Worm (Caenorhabditis elegans) whole organism, mixed stage, embryonic: ENCODE results near the gene pros-1.

Experiments used
- M03D4.4 ChIP-seq: sonication (generic microtip); optimal IDR thresholded peaks from 2 replicates; lab custom pipeline; 2017; ENCODE audit warnings: mild to moderate bottlenecking, missing genetic modification characterization, missing compliant biosample characterization
- bed-3 ChIP-seq: fragments of 200-800 bp; sonication (Bioruptor generic); optimal IDR thresholded peaks from 3 replicates; lab custom pipeline; 2018; ENCODE audit warnings: mild to moderate bottlenecking, missing genetic modification characterization, moderate library complexity, missing compliant biosample characterization
- blmp-1 ChIP-seq: fragments of 150-350 bp; optimal IDR thresholded peaks from 2 replicates; lab custom pipeline; 2014; ENCODE audit warnings: missing biosample characterization, missing genetic modification characterization
- ceh-39 ChIP-seq: fragments of 150-350 bp; optimal IDR thresholded peaks from 2 replicates; lab custom pipeline; 2014; ENCODE audit warnings: missing biosample characterization, missing genetic modification characterization
- ceh-43 ChIP-seq: fragments of 200-800 bp; sonication (Bioruptor generic); optimal IDR thresholded peaks from 2 replicates; lab custom pipeline; 2018; ENCODE audit warnings: mild to moderate bottlenecking, missing genetic modification characterization, moderate library complexity, missing compliant biosample characterization
- ceh-83 ChIP-seq: fragments of 200-800 bp; sonication (Bioruptor generic); optimal IDR thresholded peaks from 2 replicates; lab custom pipeline; 2018; ENCODE audit warnings: mild to moderate bottlenecking, missing genetic modification characterization, missing compliant biosample characterization
- ces-1 ChIP-seq: fragments of 150-350 bp; optimal IDR thresholded peaks from 2 replicates; lab custom pipeline; 2014; ENCODE audit warnings: missing biosample characterization, missing genetic modification reagents, missing genetic modification characterization
- cnd-1 ChIP-seq: fragments of 200-800 bp; sonication (Bioruptor generic); optimal IDR thresholded peaks from 2 replicates; lab custom pipeline; 2018; ENCODE audit warnings: mild to moderate bottlenecking, missing genetic modification characterization, missing compliant biosample characterization
- drap-1 ChIP-seq: fragments of 200-800 bp; sonication (Bioruptor generic); optimal IDR thresholded peaks from 3 replicates; lab custom pipeline; 2018; ENCODE audit warnings: mild to moderate bottlenecking, missing genetic modification characterization, missing compliant biosample characterization
- elt-1 ChIP-seq: sonication (generic microtip); optimal IDR thresholded peaks from 2 replicates; lab custom pipeline; 2017; ENCODE audit warnings: missing genetic modification characterization, mild to moderate bottlenecking, missing compliant biosample characterization, antibody characterized with exemption, moderate library complexity, borderline replicate concordance; ENCODE audit not compliant: insufficient read depth
- elt-3 ChIP-seq: fragments of 150-350 bp; optimal IDR thresholded peaks from 2 replicates; lab custom pipeline; 2014; ENCODE audit warnings: missing biosample characterization, missing genetic modification characterization
- flh-1 ChIP-seq: fragments of 200-800 bp; sonication (Bioruptor generic); optimal IDR thresholded peaks from 2 replicates; lab custom pipeline; 2018; ENCODE audit warnings: mild to moderate bottlenecking, missing genetic modification characterization, moderate library complexity, missing compliant biosample characterization
- ham-2 ChIP-seq: fragments of 200-800 bp; sonication (Bioruptor generic); optimal IDR thresholded peaks from 2 replicates; lab custom pipeline; 2018; ENCODE audit warnings: mild to moderate bottlenecking, missing genetic modification characterization, missing compliant biosample characterization
- hlh-1 ChIP-seq: fragments of 150-350 bp; optimal IDR thresholded peaks from 2 replicates; lab custom pipeline; 2014; ENCODE audit warnings: missing biosample characterization, missing genetic modification reagents, missing genetic modification characterization
- lin-13 ChIP-seq: fragments of 150-350 bp; optimal IDR thresholded peaks from 2 replicates; lab custom pipeline; 2014; ENCODE audit warnings: missing biosample characterization, missing genetic modification characterization
- lin-32 ChIP-seq: fragments of 200-800 bp; sonication (Bioruptor generic); optimal IDR thresholded peaks from 2 replicates; lab custom pipeline; 2018; ENCODE audit warnings: mild to moderate bottlenecking, missing genetic modification characterization, missing compliant biosample characterization
- lsy-2 ChIP-seq: fragments of 150-350 bp; optimal IDR thresholded peaks from 2 replicates; lab custom pipeline; 2014; ENCODE audit warnings: missing biosample characterization, missing genetic modification characterization
- mab-5 ChIP-seq: fragments of 150-350 bp; optimal IDR thresholded peaks from 2 replicates; lab custom pipeline; 2014; ENCODE audit warnings: missing biosample characterization, missing genetic modification characterization
- mep-1 ChIP-seq: fragments of 150-350 bp; optimal IDR thresholded peaks from 2 replicates; lab custom pipeline; 2017; ENCODE audit warnings: missing biosample characterization, missing genetic modification reagents, missing genetic modification characterization, inconsistent platforms
- mls-2 ChIP-seq: sonication (generic microtip); optimal IDR thresholded peaks from 2 replicates; lab custom pipeline; 2016; ENCODE audit warnings: mild to moderate bottlenecking, missing genetic modification characterization, moderate library complexity, missing compliant biosample characterization
- nhr-12 ChIP-seq: fragments of 150-350 bp; optimal IDR thresholded peaks from 2 replicates; lab custom pipeline; 2014; ENCODE audit warnings: missing biosample characterization, missing genetic modification characterization
- nhr-2 ChIP-seq: fragments of 150-350 bp; optimal IDR thresholded peaks from 2 replicates; lab custom pipeline; 2014; ENCODE audit warnings: missing biosample characterization, missing genetic modification characterization
- nhr-237 ChIP-seq: fragments of 150-350 bp; optimal IDR thresholded peaks from 2 replicates; lab custom pipeline; 2014; ENCODE audit warnings: missing biosample characterization, missing genetic modification characterization
- nhr-28 ChIP-seq: fragments of 150-350 bp; optimal IDR thresholded peaks from 2 replicates; lab custom pipeline; 2014; ENCODE audit warnings: missing biosample characterization, missing genetic modification characterization
- nhr-76 ChIP-seq: sonication (generic microtip); optimal IDR thresholded peaks from 2 replicates; lab custom pipeline; 2017; ENCODE audit warnings: missing biosample characterization, missing genetic modification characterization
- pha-4 ChIP-seq: fragments of 150-350 bp; optimal IDR thresholded peaks from 2 replicates; lab custom pipeline; 2018; ENCODE audit warnings: missing biosample characterization, missing genetic modification reagents, missing genetic modification characterization
- sem-2 ChIP-seq: fragments of 200-800 bp; sonication (Bioruptor generic); optimal IDR thresholded peaks from 2 replicates; lab custom pipeline; 2018; ENCODE audit warnings: mild to moderate bottlenecking, missing genetic modification characterization, missing compliant biosample characterization
- snpc-4 ChIP-seq: fragments of 150-350 bp; optimal IDR thresholded peaks from 2 replicates; lab custom pipeline; 2014; ENCODE audit warnings: missing biosample characterization, missing genetic modification characterization
- sptf-1 ChIP-seq: sonication (generic microtip); optimal IDR thresholded peaks from 2 replicates; lab custom pipeline; 2017; ENCODE audit warnings: mild to moderate bottlenecking, missing genetic modification characterization, moderate library complexity, missing compliant biosample characterization
- unc-120 ChIP-seq: sonication (generic microtip); optimal IDR thresholded peaks from 2 replicates; lab custom pipeline; 2017; ENCODE audit warnings: missing genetic modification characterization, missing compliant biosample characterization; ENCODE audit not compliant: poor library complexity, severe bottlenecking
- unc-39 ChIP-seq: fragments of 150-350 bp; optimal IDR thresholded peaks from 2 replicates; lab custom pipeline; 2014; ENCODE audit warnings: missing biosample characterization, missing genetic modification characterization
- unc-62 ChIP-seq: fragments of 150-350 bp; optimal IDR thresholded peaks from 2 replicates; lab custom pipeline; 2014; ENCODE audit warnings: missing biosample characterization, missing genetic modification reagents, missing genetic modification characterization
- zip-8 ChIP-seq: fragments of 150-350 bp; optimal IDR thresholded peaks from 2 replicates; lab custom pipeline; 2014; ENCODE audit warnings: missing biosample characterization, missing genetic modification characterization

Gene pros-1

ce11 chrIII:8098116-8098515, 31.0 kb downstream of the pros-1 start, which contains the start of gene K06H7.8:
K06H7.8 (minus strand) TSS chrIII:8098216.
- no peak for TF ChIP-seq pha-4
- TF ChIP-seq ceh-83 (GFP tag; lab: Kevin White, UChicago): no peak
- no peak for TF ChIP-seq lin-32 (GFP tag; lab: Kevin White, UChicago)
- TF ChIP-seq snpc-4 (tag; lab: Kevin White, UChicago): no peak
- no peak for TF ChIP-seq sem-2 (GFP tag; lab: Kevin White, UChicago)
- TF ChIP-seq mls-2: no peak
- no peak for TF ChIP-seq zip-8 (tag; lab: Kevin White, UChicago)
- TF ChIP-seq lin-13 (tag; lab: Kevin White, UChicago): no peak
- no peak for TF ChIP-seq nhr-76 (tag; lab: Kevin White, UChicago)

- TF ChIP-seq mep-1 (tag; lab: Kevin White, UChicago) (no peak), M03D4.4 (tag; lab: Kevin White, UChicago) (no peak), flh-1 (GFP tag; lab: Kevin White, UChicago) (no peak), nhr-237 (tag; lab: Kevin White, UChicago) (no peak), nhr-2 (tag; lab: Kevin White, UChicago) (no peak)
These were observed 31.9 kb downstream of the pros-1 start, which contains the start of gene K06H7.1 for ce11 chrIII:8099022-8099421. K06H7.1 (plus strand) TSS chrIII:8099322.

ce11 chrIII:8100960-8101359, 33.9 kb downstream of the pros-1 start, which contains the start of gene plk-1:
plk-1 (plus strand) TSS chrIII:8101348.
- peak; percentile 13 for TF ChIP-seq pha-4
- no peak for TF ChIP-seq nhr-237 (tag; lab: Kevin White, UChicago)
- TF ChIP-seq ceh-39 (tag; lab: Kevin White, UChicago): peak; percentile 32
- TF ChIP-seq mep-1 (tag; lab: Kevin White, UChicago): peak; percentile 26
- peak; percentile 62 for TF ChIP-seq lsy-2 (tag; lab: Kevin White, UChicago)

DNA sequence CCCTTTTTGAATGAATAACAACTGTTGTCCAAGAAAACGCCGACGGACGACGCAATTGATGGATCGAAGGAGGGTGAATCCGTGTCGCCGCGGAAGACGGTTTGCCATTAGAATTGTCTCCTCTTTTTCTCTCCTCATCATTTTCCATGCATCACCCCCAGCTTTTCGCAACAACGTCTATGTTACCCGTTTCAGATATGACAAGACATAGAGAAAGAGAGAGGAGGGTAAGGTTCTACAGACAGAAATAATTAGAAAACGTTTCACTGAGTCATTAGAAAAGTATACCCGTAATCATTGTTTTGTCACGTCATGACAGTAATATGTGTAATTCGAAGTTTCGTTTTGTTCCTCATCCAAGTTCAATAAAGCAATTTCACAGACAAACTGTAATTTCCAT, 38.7 kb downstream of the pros-1 start:
- TF ChIP-seq elt-3 (tag; lab: Kevin White, UChicago) (no peak), bed-3 (no peak), zip-8 (tag; lab: Kevin White, UChicago) (no peak), lin-13 (tag; lab: Kevin White, UChicago) (no peak)

DNA sequence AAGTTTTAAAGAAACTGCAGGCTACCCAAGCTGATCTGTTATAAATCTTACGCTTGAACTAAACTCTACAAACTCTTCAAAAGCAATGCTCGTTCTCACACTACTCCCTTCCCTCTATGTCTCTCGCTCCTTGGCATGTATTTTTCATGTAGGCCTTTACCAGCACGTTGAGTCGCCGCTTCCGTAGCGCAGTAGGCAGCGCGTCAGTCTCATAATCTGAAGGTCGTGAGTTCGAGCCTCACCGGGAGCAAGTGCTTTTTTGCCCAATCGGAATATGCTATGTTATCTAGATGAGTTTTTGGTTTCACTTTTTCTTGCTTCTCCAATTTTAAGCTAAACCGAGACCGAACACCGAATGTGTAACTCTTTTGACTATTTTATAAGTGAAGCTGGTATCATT, 39.4 kb downstream of the pros-1 start:
- TF ChIP-seq cnd-1 (tag; lab: Kevin White, UChicago) (peak; percentile 87), nhr-28 (no peak), mls-2 (peak; percentile 85), unc-39 (tag; lab: Kevin White, UChicago) (peak; percentile 18), nhr-2 (tag; lab: Kevin White, UChicago) (no peak), zip-8 (tag; lab: Kevin White, UChicago) (no peak), drap-1 (GFP tag; lab: Kevin White, UChicago) (peak; percentile 85), snpc-4 (tag; lab: Kevin White, UChicago) (no peak), ces-1 (GFP tag; lab: Kevin White, UChicago) (peak; percentile 12), lsy-2 (tag; lab: Kevin White, UChicago) (no peak), mab-5 (tag; lab: Kevin White, UChicago) (no peak), ceh-39 (tag; lab: Kevin White, UChicago) (no peak), flh-1 (GFP tag; lab: Kevin White, UChicago) (peak; percentile 60), blmp-1 (tag; lab: Kevin White, UChicago) (no peak), unc-120 (peak; percentile 74), ham-2 (GFP tag; lab: Kevin White, UChicago) (peak; percentile 64), mep-1 (tag; lab: Kevin White, UChicago) (peak; percentile 2), nhr-237 (tag; lab: Kevin White, UChicago) (no peak), M03D4.4 (tag; lab: Kevin White, UChicago) (peak; percentile 82), bed-3 (peak; percentile 66), elt-1 (tag; lab: Kevin White, UChicago) (no peak), nhr-12 (tag; lab: Kevin White, UChicago) (no peak), lin-13 (tag; lab: Kevin White, UChicago) (peak; percentile 27), unc-62 (GFP tag; lab: Kevin White, UChicago) (no peak), pha-4 (peak; percentile 16), ceh-43 (GFP tag; lab: Kevin White, UChicago) (peak; percentile 68), hlh-1 (tag; lab: Kevin White, UChicago) (peak; percentile 8), ceh-83 (GFP tag; lab: Kevin White, UChicago) (peak; percentile 85), sem-2 (GFP tag; lab: Kevin White, UChicago) (peak; percentile 70), lin-32 (GFP tag; lab: Kevin White, UChicago) (peak; percentile 70), sptf-1 (tag; lab: Kevin White, UChicago) (peak; percentile 90), nhr-76 (tag; lab: Kevin White, UChicago) (no peak)
